Fruit fly (Drosophila melanogaster) whole organism, embryonic: ENCODE results near the gene CG43731.

ENCODE experiments used
- Blimp-1 ChIP-seq: fragments of 200-800 bp; sonication (Bioruptor generic); optimal IDR thresholded peaks from 3 replicates; lab custom pipeline; 2018; ENCODE audit warnings: missing biosample characterization, missing genetic modification characterization, mild to moderate bottlenecking, moderate library complexity, missing genetic modification reagents
- CG11504 ChIP-seq: fragments of 200-800 bp; sonication (Bioruptor generic); optimal IDR thresholded peaks from 3 replicates; lab custom pipeline; 2019; ENCODE audit warnings: missing biosample characterization, mild to moderate bottlenecking, missing genetic modification characterization, moderate library complexity
- CG11696 ChIP-seq: fragments of 200-800 bp; sonication (Bioruptor generic); IDR thresholded peaks from 2 replicates; pipeline ENCODE4 v1.3.6; 2022; ENCODE audit warnings: missing biosample characterization, missing genetic modification characterization
- CG12391 ChIP-seq: fragments of 200-800 bp; sonication (Bioruptor generic); optimal IDR thresholded peaks from 3 replicates; lab custom pipeline; 2018; ENCODE audit warnings: missing biosample characterization, mild to moderate bottlenecking, missing genetic modification characterization, moderate library complexity
- CG13424 ChIP-seq: fragments of 200-800 bp; sonication (Bioruptor generic); optimal IDR thresholded peaks from 2 replicates; lab custom pipeline; 2019; ENCODE audit warnings: missing biosample characterization, mild to moderate bottlenecking, missing genetic modification characterization, moderate library complexity
- CG17359 ChIP-seq: fragments of 200-800 bp; sonication (Bioruptor generic); optimal IDR thresholded peaks from 3 replicates; lab custom pipeline; 2018; ENCODE audit warnings: missing biosample characterization, mild to moderate bottlenecking, missing genetic modification characterization, moderate library complexity
- CG17568 ChIP-seq: fragments of 200-800 bp; sonication (Bioruptor generic); optimal IDR thresholded peaks from 2 replicates; lab custom pipeline; 2018; ENCODE audit warnings: missing biosample characterization, mild to moderate bottlenecking, missing genetic modification characterization, moderate library complexity
- CG18599 ChIP-seq: fragments of 200-800 bp; sonication (Bioruptor generic); optimal IDR thresholded peaks from 3 replicates; lab custom pipeline; 2017; ENCODE audit warnings: missing biosample characterization, missing genetic modification characterization, mild to moderate bottlenecking, moderate library complexity, missing genetic modification reagents
- CG2678 ChIP-seq: fragments of 200-800 bp; sonication (Bioruptor generic); optimal IDR thresholded peaks from 3 replicates; lab custom pipeline; 2019; ENCODE audit warnings: missing biosample characterization, mild to moderate bottlenecking, missing genetic modification characterization, moderate library complexity
- CG2712 ChIP-seq: fragments of 200-800 bp; optimal IDR thresholded peaks from 3 replicates; lab custom pipeline; 2019; ENCODE audit warnings: missing biosample characterization, mild to moderate bottlenecking, missing genetic modification characterization, moderate library complexity
- CG4707 ChIP-seq: fragments of 200-800 bp; sonication (Bioruptor generic); optimal IDR thresholded peaks from 2 replicates; lab custom pipeline; 2018; ENCODE audit warnings: missing biosample characterization, mild to moderate bottlenecking, missing genetic modification characterization, moderate library complexity
- D19A ChIP-seq: fragments of 200-800 bp; optimal IDR thresholded peaks from 3 replicates; lab custom pipeline; 2019; ENCODE audit warnings: missing biosample characterization, mild to moderate bottlenecking, missing genetic modification characterization, moderate library complexity
- D19B ChIP-seq: fragments of 200-800 bp; sonication (Bioruptor generic); optimal IDR thresholded peaks from 2 replicates; lab custom pipeline; 2017; ENCODE audit warnings: missing biosample characterization, mild to moderate bottlenecking, missing genetic modification characterization
- Eip74EF ChIP-seq, 2 experiments: fragments of 200-800 bp in 1 of 2; fragments of >200 bp in 1 of 2; sonication (Bioruptor generic) in 1 of 2; optimal IDR thresholded peaks; 2 replicates each; lab custom pipeline; 2017 to 2019; ENCODE audit warnings: missing biosample characterization in 2 of 2, missing genetic modification characterization in 2 of 2, mild to moderate bottlenecking in 1 of 2, moderate library complexity in 1 of 2
- Fer1 ChIP-seq: fragments of 200-800 bp; sonication (Bioruptor generic); optimal IDR thresholded peaks from 2 replicates; lab custom pipeline; 2017; ENCODE audit warnings: missing biosample characterization, mild to moderate bottlenecking, missing genetic modification characterization
- MTF-1 ChIP-seq: fragments of 200-800 bp; sonication (Bioruptor generic); optimal IDR thresholded peaks from 2 replicates; lab custom pipeline; 2018; ENCODE audit warnings: missing biosample characterization, mild to moderate bottlenecking, missing genetic modification characterization, borderline replicate concordance
- Meics ChIP-seq: fragments of 200-800 bp; sonication (Bioruptor generic); optimal IDR thresholded peaks from 2 replicates; lab custom pipeline; 2017; ENCODE audit warnings: missing biosample characterization, mild to moderate bottlenecking, missing genetic modification characterization
- Oli ChIP-seq: fragments of 200-800 bp; sonication (Bioruptor generic); optimal IDR thresholded peaks from 2 replicates; lab custom pipeline; 2018; ENCODE audit warnings: missing biosample characterization, mild to moderate bottlenecking, missing genetic modification characterization, moderate library complexity
- Scr ChIP-seq: fragments of 200-800 bp; sonication (Bioruptor generic); IDR thresholded peaks from 2 replicates; pipeline ENCODE4 v1.3.6; 2022; ENCODE audit warnings: missing biosample characterization, missing genetic modification characterization; ENCODE audit not compliant: partially characterized antibody
- Sox102F ChIP-seq: fragments of 200-800 bp; sonication (Bioruptor generic); optimal IDR thresholded peaks from 2 replicates; lab custom pipeline; 2018; ENCODE audit warnings: missing biosample characterization, mild to moderate bottlenecking, missing genetic modification characterization, moderate library complexity
- Ssrp ChIP-seq: fragments of 200-800 bp; sonication (Bioruptor generic); optimal IDR thresholded peaks from 2 replicates; lab custom pipeline; 2018; ENCODE audit warnings: missing biosample characterization, mild to moderate bottlenecking, missing genetic modification characterization, moderate library complexity
- Trl ChIP-seq, 3 experiments: fragments of >200 bp in 2 of 3; fragments of 200-800 bp in 1 of 3; sonication (Bioruptor generic) in 1 of 3; optimal IDR thresholded peaks; 2 replicates in 1 of 3; 3 replicates in 2 of 3; lab custom pipeline; 2016 to 2017; ENCODE audit warnings: missing biosample characterization in 1 of 3, missing genetic modification characterization in 1 of 3
- Xrp1 ChIP-seq: fragments of 200-800 bp; sonication (Bioruptor generic); IDR thresholded peaks from 2 replicates; pipeline ENCODE4 v1.3.6; 2022; ENCODE audit warnings: missing biosample characterization, missing genetic modification characterization
- bigmax ChIP-seq: fragments of 200-800 bp; sonication (Bioruptor generic); optimal IDR thresholded peaks from 2 replicates; lab custom pipeline; 2018; ENCODE audit warnings: missing biosample characterization, mild to moderate bottlenecking, missing genetic modification characterization
- bsh ChIP-seq, 2 experiments: fragments of 200-800 bp; sonication (Bioruptor generic); optimal IDR thresholded peaks; 2 replicates each; lab custom pipeline; 2017 to 2018; ENCODE audit warnings: mild to moderate bottlenecking in 2 of 2, missing biosample characterization in 2 of 2, missing genetic modification characterization in 2 of 2, moderate library complexity in 1 of 2
- chif ChIP-seq, 2 experiments: fragments of 200-800 bp; sonication (Bioruptor generic); optimal IDR thresholded peaks; 3 replicates each; lab custom pipeline; 2016; ENCODE audit warnings: missing biosample characterization in 2 of 2, missing genetic modification characterization in 2 of 2
- crol ChIP-seq: fragments of 200-800 bp; sonication (Bioruptor generic); IDR thresholded peaks from 2 replicates; pipeline ENCODE4 v1.3.6; 2022; ENCODE audit warnings: missing biosample characterization, missing genetic modification characterization
- cwo ChIP-seq: fragments of 200-800 bp; sonication (Bioruptor generic); optimal IDR thresholded peaks from 3 replicates; lab custom pipeline; 2017; ENCODE audit warnings: missing biosample characterization, missing genetic modification characterization, mild to moderate bottlenecking, moderate library complexity, missing genetic modification reagents
- dati ChIP-seq: fragments of 200-800 bp; sonication (Bioruptor generic); IDR thresholded peaks from 2 replicates; pipeline ENCODE4 v1.3.6; 2022; ENCODE audit warnings: missing biosample characterization, missing genetic modification characterization
- jing ChIP-seq: fragments of 200-800 bp; sonication (Bioruptor generic); optimal IDR thresholded peaks from 2 replicates; lab custom pipeline; 2018; ENCODE audit warnings: missing biosample characterization, mild to moderate bottlenecking, missing genetic modification characterization
- lab ChIP-seq: fragments of 200-800 bp; sonication (Bioruptor generic); optimal IDR thresholded peaks from 3 replicates; lab custom pipeline; 2017; ENCODE audit warnings: missing biosample characterization, missing genetic modification characterization, mild to moderate bottlenecking, moderate library complexity, missing genetic modification reagents
- lbe ChIP-seq: fragments of 200-800 bp; sonication (Bioruptor generic); optimal IDR thresholded peaks from 2 replicates; lab custom pipeline; 2016; ENCODE audit warnings: missing biosample characterization, mild to moderate bottlenecking, missing genetic modification characterization
- lola ChIP-seq, 3 experiments: fragments of >200 bp in 2 of 3; fragments of 200-800 bp in 1 of 3; sonication (Bioruptor generic) in 1 of 3; optimal IDR thresholded peaks; 2 replicates each; lab custom pipeline; 2017 to 2019; ENCODE audit warnings: missing biosample characterization in 3 of 3, missing genetic modification characterization in 3 of 3, mild to moderate bottlenecking in 1 of 3, moderate library complexity in 1 of 3
- pfk ChIP-seq: fragments of 200-800 bp; sonication (Bioruptor generic); optimal IDR thresholded peaks from 2 replicates; lab custom pipeline; 2018; ENCODE audit warnings: missing biosample characterization, mild to moderate bottlenecking, missing genetic modification characterization, moderate library complexity
- phol ChIP-seq: fragments of 200-800 bp; sonication (Bioruptor generic); optimal IDR thresholded peaks from 3 replicates; lab custom pipeline; 2018; ENCODE audit warnings: missing biosample characterization, mild to moderate bottlenecking, missing genetic modification characterization, moderate library complexity
- slbo ChIP-seq: fragments of 200-800 bp; sonication (Bioruptor generic); IDR thresholded peaks from 2 replicates; pipeline ENCODE4 v1.3.6; 2022; ENCODE audit warnings: missing biosample characterization, missing genetic modification characterization
- slp2 ChIP-seq: fragments of 200-800 bp; sonication (Bioruptor generic); optimal IDR thresholded peaks from 2 replicates; lab custom pipeline; 2016; ENCODE audit warnings: missing biosample characterization, missing genetic modification characterization
- unpg ChIP-seq: fragments of 200-800 bp; sonication (Bioruptor generic); optimal IDR thresholded peaks from 3 replicates; lab custom pipeline; 2018; ENCODE audit warnings: missing biosample characterization, mild to moderate bottlenecking, missing genetic modification characterization, moderate library complexity

CG43731 gene

dm6 chr2L:19135955-19136677 is 34.3 kb downstream of the CG43731 start (continued):
- no peak for TF ChIP-seq D19B (GFP tag; lab: Kevin White, UChicago)
- TF ChIP-seq slp2 (GFP tag; lab: Kevin White, UChicago), result peak; percentile 7
- TF ChIP-seq Trl (optimal IDR thresholded peaks at IDR 0.05; lab: Kevin White, UChicago), result peak in 1 of 2 experiments; percentile 44
- no peak for TF ChIP-seq Trl (GFP tag; optimal IDR thresholded peaks at IDR 0.05; lab: Kevin White, UChicago)
- peak; percentile 58 for TF ChIP-seq crol (GFP tag; lab: Robert Waterston, UW)
- peak; percentile 49 for TF ChIP-seq CG2678 (tag; lab: Kevin White, UChicago)
- TF ChIP-seq pfk (GFP tag; lab: Kevin White, UChicago), result peak; percentile 89
- TF ChIP-seq lab (GFP tag; lab: Kevin White, UChicago), result peak; percentile 24
- TF ChIP-seq Oli (tag; lab: Kevin White, UChicago), result peak; percentile 32
- TF ChIP-seq CG11504, result peak; percentile 42
- TF ChIP-seq CG17359 (tag; lab: Kevin White, UChicago), result peak; percentile 28
- peak; percentile 36 for TF ChIP-seq unpg
- peak; percentile 6 for TF ChIP-seq Ssrp (tag; lab: Kevin White, UChicago)
- no peak for TF ChIP-seq dati (GFP tag; lab: Robert Waterston, UW)
- peak; percentile 24 for TF ChIP-seq phol (tag; lab: Kevin White, UChicago)
- peak; percentile 50 for TF ChIP-seq CG2712 (tag; lab: Kevin White, UChicago)
- TF ChIP-seq chif (GFP tag; optimal IDR thresholded peaks at IDR 0.05; lab: Kevin White, UChicago), result peak in 1 of 2 experiments; percentile 6
- TF ChIP-seq Eip74EF (GFP tag; optimal IDR thresholded peaks at IDR 0.05; lab: Kevin White, UChicago), result no peak
- TF ChIP-seq CG17568 (GFP tag; lab: Kevin White, UChicago), result no peak
- peak; percentile 4 for TF ChIP-seq CG13424 (tag; lab: Kevin White, UChicago)
- no peak for TF ChIP-seq bigmax (GFP tag; lab: Kevin White, UChicago)
- TF ChIP-seq Blimp-1 (GFP tag; lab: Kevin White, UChicago), result peak; percentile 28
- peak; percentile 32 to 50 for TF ChIP-seq bsh (GFP tag; optimal IDR thresholded peaks at IDR 0.05; lab: Kevin White, UChicago)
- peak; percentile 87 for TF ChIP-seq CG4707 (GFP tag; lab: Kevin White, UChicago)
- 0 out of 2 replicates have a peak, but pooled peaks have one; percentile 30 for TF ChIP-seq CG11696 (GFP tag; lab: Robert Waterston, UW)
- TF ChIP-seq Fer1, result peak; percentile 18
- peak; percentile 77 for TF ChIP-seq lbe (GFP tag; lab: Kevin White, UChicago)
- TF ChIP-seq Sox102F (GFP tag; lab: Kevin White, UChicago), result peak; percentile 30
- TF ChIP-seq Scr (GFP tag; lab: Robert Waterston, UW), result no peak
- TF ChIP-seq jing (GFP tag; lab: Kevin White, UChicago), result no peak
- TF ChIP-seq slbo (GFP tag; lab: Robert Waterston, UW), result 0 out of 2 replicates have a peak, but pooled peaks have one; percentile 23
- no peak for TF ChIP-seq MTF-1 (GFP tag; lab: Kevin White, UChicago)
- peak; percentile 20 for TF ChIP-seq Meics
- TF ChIP-seq D19A (tag; lab: Kevin White, UChicago), result peak; percentile 18
- no peak for TF ChIP-seq cwo (GFP tag; lab: Kevin White, UChicago)
- TF ChIP-seq lola (GFP tag; optimal IDR thresholded peaks at IDR 0.05; lab: Kevin White, UChicago), result peak in 1 of 3 experiments; percentile 12
- TF ChIP-seq CG18599 (GFP tag; lab: Kevin White, UChicago), result peak; percentile 46
- peak; percentile 40; the same call in 1 of the 2 replicates for TF ChIP-seq Xrp1
- TF ChIP-seq CG12391, result peak; percentile 31
